Fruit fly (Drosophila melanogaster) whole organism, embryonic: ENCODE data around the gene Awh.

Source experiments
- B-H2 ChIP-seq: fragments of 200-800 bp; sonication (Bioruptor generic); optimal IDR thresholded peaks from 2 replicates; lab custom pipeline; 2018; ENCODE audit warnings: missing biosample characterization, mild to moderate bottlenecking, missing genetic modification characterization
- CG10979 ChIP-seq: fragments of 200-800 bp; sonication (Bioruptor generic); optimal IDR thresholded peaks from 2 replicates; lab custom pipeline; 2018; ENCODE audit warnings: missing biosample characterization, mild to moderate bottlenecking, missing genetic modification characterization, moderate library complexity
- CG11093 ChIP-seq: fragments of 200-800 bp; sonication (Bioruptor generic); IDR thresholded peaks from 3 replicates; pipeline ENCODE4 v1.3.6; 2022; ENCODE audit warnings: missing biosample characterization, missing genetic modification characterization
- CG11696 ChIP-seq: fragments of 200-800 bp; sonication (Bioruptor generic); IDR thresholded peaks from 2 replicates; pipeline ENCODE4 v1.3.6; 2022; ENCODE audit warnings: missing biosample characterization, missing genetic modification characterization
- CG11723 ChIP-seq: fragments of 200-800 bp; sonication (Bioruptor generic); optimal IDR thresholded peaks from 2 replicates; lab custom pipeline; 2017; ENCODE audit warnings: missing biosample characterization, mild to moderate bottlenecking, missing genetic modification characterization
- CG12659 ChIP-seq: fragments of 200-800 bp; sonication (Bioruptor generic); optimal IDR thresholded peaks from 3 replicates; lab custom pipeline; 2017; ENCODE audit warnings: mild to moderate bottlenecking, missing biosample characterization, missing genetic modification reagents, missing genetic modification characterization
- CG13624 ChIP-seq: fragments of 200-800 bp; sonication (Bioruptor generic); optimal IDR thresholded peaks from 2 replicates; lab custom pipeline; 2016; ENCODE audit warnings: missing biosample characterization, missing genetic modification characterization
- CG13894 ChIP-seq: fragments of 200-800 bp; sonication (Bioruptor generic); optimal IDR thresholded peaks from 3 replicates; lab custom pipeline; 2018; ENCODE audit warnings: missing biosample characterization, mild to moderate bottlenecking, missing genetic modification characterization, moderate library complexity
- CG1602 ChIP-seq: fragments of 200-800 bp; sonication (Bioruptor generic); optimal IDR thresholded peaks from 3 replicates; lab custom pipeline; 2016; ENCODE audit warnings: missing biosample characterization, missing genetic modification characterization
- CG2202 ChIP-seq: fragments of 200-800 bp; sonication (Bioruptor generic); optimal IDR thresholded peaks from 2 replicates; lab custom pipeline; 2018; ENCODE audit warnings: missing biosample characterization, mild to moderate bottlenecking, missing genetic modification characterization
- CG2712 ChIP-seq: fragments of 200-800 bp; optimal IDR thresholded peaks from 3 replicates; lab custom pipeline; 2019; ENCODE audit warnings: missing biosample characterization, mild to moderate bottlenecking, missing genetic modification characterization, moderate library complexity
- CG32767 ChIP-seq: fragments of 200-800 bp; sonication (Bioruptor generic); IDR thresholded peaks from 2 replicates; pipeline ENCODE4 v1.3.6; 2022; ENCODE audit warnings: missing biosample characterization, missing genetic modification characterization
- CG3281 ChIP-seq: fragments of 200-800 bp; sonication (Bioruptor generic); optimal IDR thresholded peaks from 3 replicates; lab custom pipeline; 2017; ENCODE audit warnings: missing biosample characterization, mild to moderate bottlenecking, missing genetic modification characterization
- CG5180 ChIP-seq: fragments of 200-800 bp; sonication (Bioruptor generic); optimal IDR thresholded peaks from 3 replicates; lab custom pipeline; 2017; ENCODE audit warnings: missing biosample characterization, missing genetic modification characterization, mild to moderate bottlenecking, moderate library complexity, missing genetic modification reagents
- CG8944 ChIP-seq: fragments of 200-800 bp; sonication (Bioruptor generic); optimal IDR thresholded peaks from 3 replicates; lab custom pipeline; 2016; ENCODE audit warnings: missing biosample characterization, missing genetic modification characterization
- Chrac-16 ChIP-seq: fragments of 200-800 bp; sonication (Bioruptor generic); optimal IDR thresholded peaks from 3 replicates; lab custom pipeline; 2016; ENCODE audit warnings: missing biosample characterization, missing genetic modification characterization
- CkIIα-i1 ChIP-seq: fragments of 200-800 bp; sonication (Bioruptor generic); IDR thresholded peaks from 2 replicates; pipeline ENCODE4 v1.3.6; 2022; ENCODE audit warnings: missing biosample characterization, missing genetic modification characterization
- D ChIP-seq, 2 experiments: fragments of 200-800 bp in 1 of 2; fragments of >200 bp in 1 of 2; sonication (Bioruptor generic) in 1 of 2; optimal IDR thresholded peaks; 2 replicates in 1 of 2; 3 replicates in 1 of 2; lab custom pipeline; 2017; ENCODE audit warnings: mild to moderate bottlenecking in 1 of 2, missing biosample characterization in 1 of 2, missing genetic modification characterization in 1 of 2, missing genetic modification reagents in 1 of 2
- D19A ChIP-seq: fragments of 200-800 bp; optimal IDR thresholded peaks from 3 replicates; lab custom pipeline; 2019; ENCODE audit warnings: missing biosample characterization, mild to moderate bottlenecking, missing genetic modification characterization, moderate library complexity
- Drgx ChIP-seq: fragments of 200-800 bp; sonication (Bioruptor generic); IDR thresholded peaks from 2 replicates; pipeline ENCODE4 v1.3.6; 2022; ENCODE audit warnings: missing biosample characterization, missing genetic modification characterization
- ERR ChIP-seq: fragments of 200-800 bp; sonication (Bioruptor generic); optimal IDR thresholded peaks from 2 replicates; lab custom pipeline; 2016; ENCODE audit warnings: missing biosample characterization, missing genetic modification characterization
- Eip74EF ChIP-seq, 2 experiments: fragments of 200-800 bp in 1 of 2; fragments of >200 bp in 1 of 2; sonication (Bioruptor generic) in 1 of 2; optimal IDR thresholded peaks; 2 replicates each; lab custom pipeline; 2017 to 2019; ENCODE audit warnings: missing biosample characterization in 2 of 2, missing genetic modification characterization in 2 of 2, mild to moderate bottlenecking in 1 of 2, moderate library complexity in 1 of 2
- H2.0 ChIP-seq: fragments of 200-800 bp; sonication (Bioruptor generic); IDR thresholded peaks from 2 replicates; pipeline ENCODE4 v1.3.6; 2022; ENCODE audit warnings: missing biosample characterization, missing genetic modification characterization
- Jarid2 ChIP-seq: fragments of 200-800 bp; sonication (Bioruptor generic); optimal IDR thresholded peaks from 3 replicates; lab custom pipeline; 2017; ENCODE audit warnings: mild to moderate bottlenecking, missing biosample characterization, missing genetic modification reagents, missing genetic modification characterization
- Nf-YB ChIP-seq: fragments of 200-800 bp; sonication (Bioruptor generic); optimal IDR thresholded peaks from 3 replicates; lab custom pipeline; 2019; ENCODE audit warnings: missing biosample characterization, mild to moderate bottlenecking, missing genetic modification characterization, moderate library complexity
- Opbp ChIP-seq: fragments of 200-800 bp; sonication (Bioruptor generic); IDR thresholded peaks from 3 replicates; pipeline ENCODE4 v1.3.6; 2022; ENCODE audit warnings: missing biosample characterization, missing genetic modification characterization; ENCODE audit not compliant: partially characterized antibody
- Rfx ChIP-seq: fragments of 200-800 bp; sonication (Bioruptor generic); IDR thresholded peaks from 2 replicates; pipeline ENCODE4 v1.3.6; 2022; ENCODE audit warnings: missing biosample characterization, missing genetic modification characterization
- Sox102F ChIP-seq: fragments of 200-800 bp; sonication (Bioruptor generic); optimal IDR thresholded peaks from 2 replicates; lab custom pipeline; 2018; ENCODE audit warnings: missing biosample characterization, mild to moderate bottlenecking, missing genetic modification characterization, moderate library complexity
- Usf ChIP-seq: fragments of 200-800 bp; sonication (Bioruptor generic); optimal IDR thresholded peaks from 2 replicates; lab custom pipeline; 2017; ENCODE audit warnings: missing genotype, missing biosample characterization, missing genetic modification characterization
- ab ChIP-seq: fragments of 200-800 bp; sonication (Bioruptor generic); optimal IDR thresholded peaks from 2 replicates; lab custom pipeline; 2016; ENCODE audit warnings: missing biosample characterization, missing genetic modification characterization
- abd-A ChIP-seq: fragments of 200-800 bp; sonication (Bioruptor generic); optimal IDR thresholded peaks from 3 replicates; lab custom pipeline; 2019; ENCODE audit warnings: missing biosample characterization, mild to moderate bottlenecking, missing genetic modification characterization, moderate library complexity
- bowl ChIP-seq: fragments of 200-800 bp; sonication (Bioruptor generic); IDR thresholded peaks from 2 replicates; pipeline ENCODE4 v1.3.6; 2022; ENCODE audit warnings: missing biosample characterization, missing genetic modification characterization
- cg ChIP-seq: fragments of 200-800 bp; sonication (Bioruptor generic); optimal IDR thresholded peaks from 3 replicates; lab custom pipeline; 2019; ENCODE audit warnings: missing biosample characterization, mild to moderate bottlenecking, missing genetic modification characterization, moderate library complexity
- corto ChIP-seq: fragments of 200-800 bp; sonication (Bioruptor generic); optimal IDR thresholded peaks from 2 replicates; lab custom pipeline; 2016; ENCODE audit warnings: missing biosample characterization, mild to moderate bottlenecking, missing genetic modification characterization, moderate library complexity
- dan ChIP-seq: fragments of 200-800 bp; sonication (Bioruptor generic); IDR thresholded peaks from 2 replicates; pipeline ENCODE4 v1.3.6; 2022; ENCODE audit warnings: missing biosample characterization, missing genetic modification characterization
- dmrt11E ChIP-seq: fragments of 200-800 bp; sonication (Bioruptor generic); optimal IDR thresholded peaks from 3 replicates; lab custom pipeline; 2018; ENCODE audit warnings: missing biosample characterization, mild to moderate bottlenecking, missing genetic modification characterization, moderate library complexity
- gcm ChIP-seq: fragments of 200-800 bp; sonication (Bioruptor generic); optimal IDR thresholded peaks from 2 replicates; lab custom pipeline; 2019; ENCODE audit warnings: missing biosample characterization, mild to moderate bottlenecking, missing genetic modification characterization, moderate library complexity
- gem ChIP-seq: fragments of 200-800 bp; sonication (Bioruptor generic); optimal IDR thresholded peaks from 2 replicates; lab custom pipeline; 2019; ENCODE audit warnings: missing biosample characterization, mild to moderate bottlenecking, missing genetic modification characterization, moderate library complexity
- lmd ChIP-seq: fragments of 200-800 bp; sonication (Bioruptor generic); IDR thresholded peaks from 2 replicates; pipeline ENCODE4 v1.3.6; 2022; ENCODE audit warnings: missing biosample characterization, missing genetic modification characterization
- luna ChIP-seq: fragments of 200-800 bp; sonication (Bioruptor generic); optimal IDR thresholded peaks from 2 replicates; lab custom pipeline; 2016; ENCODE audit warnings: missing biosample characterization, missing genetic modification characterization
- ro ChIP-seq: fragments of 200-800 bp; sonication (Bioruptor generic); IDR thresholded peaks from 2 replicates; pipeline ENCODE4 v1.3.6; 2022; ENCODE audit warnings: missing biosample characterization, missing genetic modification characterization
- sisA ChIP-seq: fragments of 200-800 bp; sonication (Bioruptor generic); IDR thresholded peaks from 2 replicates; pipeline ENCODE4 v1.3.6; 2022; ENCODE audit warnings: missing biosample characterization, missing genetic modification characterization
- ssp ChIP-seq: fragments of 200-800 bp; sonication (Bioruptor generic); IDR thresholded peaks from 2 replicates; pipeline ENCODE4 v1.3.6; 2022; ENCODE audit warnings: missing biosample characterization, missing genetic modification characterization
- stc ChIP-seq: fragments of 200-800 bp; sonication (Bioruptor generic); IDR thresholded peaks from 2 replicates; pipeline ENCODE4 v1.3.6; 2022; ENCODE audit warnings: missing biosample characterization, missing genetic modification characterization
- trem ChIP-seq: fragments of 200-800 bp; optimal IDR thresholded peaks from 3 replicates; lab custom pipeline; 2019; ENCODE audit warnings: missing biosample characterization, mild to moderate bottlenecking, missing genetic modification characterization, moderate library complexity
- wdn ChIP-seq: fragments of 200-800 bp; sonication (Bioruptor generic); IDR thresholded peaks from 2 replicates; pipeline ENCODE4 v1.3.6; 2022; ENCODE audit warnings: missing biosample characterization, missing genetic modification characterization
- zfh1 ChIP-seq: fragments of 200-800 bp; sonication (Bioruptor generic); IDR thresholded peaks from 3 replicates; pipeline ENCODE4 v1.3.6; 2022; ENCODE audit warnings: missing biosample characterization, missing genetic modification characterization
- zfh2 ChIP-seq: fragments of 200-800 bp; sonication (Bioruptor generic); optimal IDR thresholded peaks from 2 replicates; lab custom pipeline; 2016; ENCODE audit warnings: missing biosample characterization, missing genetic modification characterization

Awh gene

DNA sequence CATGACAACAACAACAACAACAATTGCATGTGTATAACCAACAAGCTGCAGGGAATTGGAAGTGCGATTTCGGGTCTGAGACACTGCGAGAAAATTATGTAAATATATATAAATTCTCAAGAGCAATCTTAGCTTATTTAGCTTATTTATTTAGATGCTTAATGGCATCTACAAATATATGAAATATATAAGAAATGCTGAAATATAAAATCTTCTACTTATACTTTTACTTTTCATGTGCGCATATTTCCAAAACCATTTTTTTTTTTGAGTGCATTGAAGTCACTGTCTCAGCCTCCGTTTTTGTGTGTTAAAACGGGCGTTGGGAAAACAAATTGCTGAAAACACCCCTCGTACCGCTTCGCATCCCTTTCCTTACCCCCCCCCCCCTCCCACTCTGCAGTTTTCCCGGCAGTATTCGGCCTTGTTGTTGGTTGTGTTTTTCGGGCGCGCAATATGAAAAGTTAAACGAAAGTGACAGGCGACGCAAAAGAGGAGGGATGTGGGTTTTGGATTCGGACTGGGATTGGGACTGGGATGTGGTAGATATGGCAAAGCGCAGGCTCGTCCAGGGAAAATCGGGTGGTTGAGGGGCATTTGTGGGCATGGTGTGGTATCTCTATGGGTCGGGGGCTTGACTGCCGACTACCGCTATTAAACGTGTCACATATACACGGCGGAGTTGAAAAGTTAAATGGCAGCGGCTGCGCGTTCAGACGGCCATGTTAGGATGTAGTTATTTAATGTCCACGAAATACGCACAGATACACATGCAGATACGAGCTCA is 9.4 kb downstream of the Awh start:
- TF ChIP-seq Nf-YB (GFP tag; lab: Kevin White, UChicago) (peak; percentile 82), sisA (GFP tag; lab: Robert Waterston, UW) (peak; percentile 53), gcm (GFP tag; lab: Kevin White, UChicago) (peak; percentile 55), CG10979 (tag; lab: Kevin White, UChicago) (peak; percentile 78), Eip74EF (GFP tag; optimal IDR thresholded peaks at IDR 0.05; lab: Kevin White, UChicago) (no peak), B-H2 (GFP tag; lab: Kevin White, UChicago) (no peak), dan (GFP tag; lab: Robert Waterston, UW) (no peak), CG11696 (0 out of 2 replicates have a peak, but pooled peaks have one; percentile 22), CkIIα-i1 (GFP tag; lab: Robert Waterston, UW) (no peak), ab (no peak), lmd (GFP tag; lab: Robert Waterston, UW) (peak; percentile 47; the same call in 1 of the 2 replicates), ssp (0 out of 2 replicates have a peak, but pooled peaks have one; percentile 8), CG3281 (no peak), wdn (GFP tag; lab: Robert Waterston, UW) (no peak), Jarid2 (GFP tag; lab: Kevin White, UChicago) (peak; percentile 11), D (optimal IDR thresholded peaks at IDR 0.05; lab: Kevin White, UChicago) (no peak), D (GFP tag; optimal IDR thresholded peaks at IDR 0.05; lab: Kevin White, UChicago) (peak; percentile 75), CG2202 (peak; percentile 69), H2.0 (no peak), Rfx (GFP tag; lab: Robert Waterston, UW) (no peak), CG5180 (GFP tag; lab: Kevin White, UChicago) (peak; percentile 37), CG11093 (no peak), CG32767 (no peak), D19A (tag; lab: Kevin White, UChicago) (peak; percentile 63), Opbp (GFP tag; lab: Robert Waterston, UW) (peak; percentile 35; the same call in 1 of the 3 replicates), CG1602 (GFP tag; lab: Kevin White, UChicago) (peak; percentile 53), Drgx (no peak), Sox102F (GFP tag; lab: Kevin White, UChicago) (peak; percentile 60), gem (tag; lab: Kevin White, UChicago) (peak; percentile 80), zfh2 (GFP tag; lab: Kevin White, UChicago) (no peak), Usf (GFP tag; lab: Kevin White, UChicago) (peak; percentile 8), luna (GFP tag; lab: Kevin White, UChicago) (no peak), CG13624 (GFP tag; lab: Kevin White, UChicago) (no peak), ro (GFP tag; lab: Robert Waterston, UW) (no peak), zfh1 (GFP tag; lab: Robert Waterston, UW) (peak; percentile 62; the same call in 1 of the 3 replicates), stc (peak; percentile 50; the same call in 1 of the 2 replicates), CG8944 (GFP tag; lab: Kevin White, UChicago) (no peak), CG12659 (GFP tag; lab: Kevin White, UChicago) (peak; percentile 12), CG2712 (tag; lab: Kevin White, UChicago) (peak; percentile 68), Chrac-16 (GFP tag; lab: Kevin White, UChicago) (peak; percentile 48), bowl (no peak), corto (no peak), ERR (GFP tag; lab: Kevin White, UChicago) (no peak), abd-A (tag; lab: Kevin White, UChicago) (peak; percentile 44), cg (GFP tag; lab: Kevin White, UChicago) (peak; percentile 49), dmrt11E (tag; lab: Kevin White, UChicago) (peak; percentile 90), CG13894 (tag; lab: Kevin White, UChicago) (peak; percentile 69), trem (tag; lab: Kevin White, UChicago) (peak; percentile 25), CG11723 (GFP tag; lab: Kevin White, UChicago) (peak; percentile 33)
